Fruit fly (Drosophila melanogaster) whole organism, adult: ENCODE results near the gene CG14357.

Experiments
- CG11617 ChIP-seq: fragments of 200-800 bp; sonication (Bioruptor generic); optimal IDR thresholded peaks from 2 replicates; lab custom pipeline; 2017; ENCODE audit warnings: mild to moderate bottlenecking, missing biosample characterization, missing genetic modification reagents, missing genetic modification characterization
- CG12768 ChIP-seq: fragments of 200-800 bp; sonication (Bioruptor generic); optimal IDR thresholded peaks from 2 replicates; lab custom pipeline; 2017; ENCODE audit warnings: missing biosample characterization, missing genetic modification characterization, mild to moderate bottlenecking, moderate library complexity, missing genetic modification reagents
- CG14711 ChIP-seq: fragments of 200-800 bp; sonication (Bioruptor generic); optimal IDR thresholded peaks from 2 replicates; lab custom pipeline; 2018; ENCODE audit warnings: missing biosample characterization, mild to moderate bottlenecking, missing genetic modification characterization, moderate library complexity
- CG1620 ChIP-seq: fragments of 200-800 bp; sonication (Bioruptor generic); optimal IDR thresholded peaks from 2 replicates; lab custom pipeline; 2016; ENCODE audit warnings: missing biosample characterization, missing genetic modification characterization
- CG5204 ChIP-seq: fragments of 200-800 bp; sonication (Bioruptor generic); optimal IDR thresholded peaks from 2 replicates; lab custom pipeline; 2016; ENCODE audit warnings: missing biosample characterization, missing genetic modification characterization
- CG7101 ChIP-seq: fragments of 200-800 bp; sonication (Bioruptor generic); optimal IDR thresholded peaks from 2 replicates; lab custom pipeline; 2018; ENCODE audit warnings: missing biosample characterization, mild to moderate bottlenecking, missing genetic modification characterization, moderate library complexity
- Hr96 ChIP-seq: fragments of 200-800 bp; sonication (Bioruptor generic); optimal IDR thresholded peaks from 2 replicates; lab custom pipeline; 2016; ENCODE audit warnings: missing biosample characterization, missing genetic modification characterization
- Mnt ChIP-seq: fragments of 200-800 bp; sonication (Bioruptor generic); optimal IDR thresholded peaks from 2 replicates; lab custom pipeline; 2016; ENCODE audit warnings: missing biosample characterization, mild to moderate bottlenecking, missing genetic modification characterization
- bab1 ChIP-seq: fragments of 200-800 bp; sonication (Bioruptor generic); optimal IDR thresholded peaks from 3 replicates; lab custom pipeline; 2019; ENCODE audit warnings: missing biosample characterization, mild to moderate bottlenecking, missing genetic modification characterization, moderate library complexity
- cnc ChIP-seq, 2 experiments: fragments of >200 bp; optimal IDR thresholded peaks; 2 replicates each; lab custom pipeline; 2017
- kay ChIP-seq: fragments of 200-800 bp; sonication (Bioruptor generic); peaks from one replicate; lab custom pipeline; 2016; ENCODE audit warnings: missing biosample characterization, missing genetic modification characterization, borderline replicate concordance
- pad ChIP-seq: fragments of 200-800 bp; sonication (Bioruptor generic); optimal IDR thresholded peaks from 3 replicates; lab custom pipeline; 2017; ENCODE audit warnings: missing biosample characterization, missing genetic modification characterization, mild to moderate bottlenecking, moderate library complexity, missing genetic modification reagents
- toe ChIP-seq: fragments of 200-800 bp; sonication (Bioruptor generic); optimal IDR thresholded peaks from 2 replicates; lab custom pipeline; 2016; ENCODE audit warnings: missing biosample characterization, missing genetic modification characterization

dm6 chr3R:14122347-14122812, 10.4 kb upstream of the CG14357 start, which contains the start of the genes Abi and twf:
- TF ChIP-seq CG1620 (GFP tag; lab: Kevin White, UChicago) (peak; percentile 86), toe (GFP tag; lab: Kevin White, UChicago) (peak; percentile 66), Hr96 (GFP tag; lab: Kevin White, UChicago) (peak; percentile 50), kay (GFP tag; lab: Kevin White, UChicago) (peak; percentile 93), CG11617 (GFP tag; lab: Kevin White, UChicago) (peak; percentile 54), pad (GFP tag; lab: Kevin White, UChicago) (peak; percentile 67), bab1 (peak; percentile 68), Mnt (GFP tag; lab: Kevin White, UChicago) (peak; percentile 66), CG12768 (GFP tag; lab: Kevin White, UChicago) (peak; percentile 69), CG7101 (tag; lab: Kevin White, UChicago) (peak; percentile 79), CG14711 (tag; lab: Kevin White, UChicago) (peak; percentile 79), cnc (optimal IDR thresholded peaks at IDR 0.05; lab: Kevin White, UChicago) (no peak), CG5204 (GFP tag; lab: Kevin White, UChicago) (peak; percentile 79)
